Fruit fly (Drosophila melanogaster): ENCODE results near the gene CG4281.
A peak's percentile ranks its signal among the peaks of the same experiment; 100 is the strongest.

Gene CG4281

DNA sequence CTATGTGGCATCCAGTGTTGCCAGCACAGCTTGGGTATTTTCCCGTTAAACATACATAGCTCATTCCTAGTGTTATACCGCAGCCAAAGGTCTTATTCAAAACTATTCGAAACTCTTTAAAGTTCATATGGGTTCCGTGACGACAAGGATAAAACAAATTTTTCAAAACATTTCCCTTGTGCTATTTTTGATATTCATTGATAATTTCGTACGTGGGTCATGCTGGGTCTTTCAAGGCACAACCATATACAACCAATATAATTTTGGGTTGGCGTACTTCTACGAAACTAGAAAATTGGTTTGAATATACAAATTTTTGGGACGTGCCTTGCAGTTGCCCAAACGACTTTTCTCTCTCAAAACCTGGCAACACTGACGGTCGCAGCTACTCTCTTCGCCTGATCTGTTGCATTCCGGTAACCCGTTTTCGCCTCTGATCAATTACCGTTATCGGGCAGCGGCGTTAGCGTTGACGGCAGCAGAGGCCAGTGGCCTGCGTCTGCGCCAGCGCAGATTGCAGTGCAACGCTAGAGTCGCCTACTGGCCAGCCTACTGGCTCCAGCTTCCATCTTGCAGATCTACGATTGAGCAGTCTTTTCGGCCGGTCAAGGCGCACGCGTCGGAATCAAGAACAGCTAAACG is 32.7 kb downstream of the CG4281 start:
- no peak for TF ChIP-seq da (GFP tag; optimal IDR thresholded peaks at IDR 0.05)
- no peak for TF ChIP-seq usp (GFP tag; optimal IDR thresholded peaks at IDR 0.05)
- peak; percentile 14 for TF ChIP-seq Ssrp (tag; optimal IDR thresholded peaks at IDR 0.05)
- TF ChIP-seq Trl (optimal IDR thresholded peaks at IDR 0.05), result no peak
- no peak for TF ChIP-seq Trl (GFP tag; optimal IDR thresholded peaks at IDR 0.05)
- TF ChIP-seq CG18764 (GFP tag; optimal IDR thresholded peaks at IDR 0.05), result no peak
- TF ChIP-seq crp (GFP tag; optimal IDR thresholded peaks at IDR 0.05), result no peak
- no peak for TF ChIP-seq dpn (GFP tag; optimal IDR thresholded peaks at IDR 0.05)
- no peak for TF ChIP-seq sima (GFP tag; optimal IDR thresholded peaks at IDR 0.05)
- TF ChIP-seq NfI (GFP tag; optimal IDR thresholded peaks at IDR 0.05), result no peak
- TF ChIP-seq dysf (GFP tag; IDR thresholded peaks at IDR 0.05), result no peak
- peak; percentile 80 for TF ChIP-seq Sry-β (GFP tag; optimal IDR thresholded peaks at IDR 0.05)
- TF ChIP-seq CG6689 (GFP tag; IDR thresholded peaks at IDR 0.05), result no peak
- no peak for TF ChIP-seq disco-r (GFP tag; optimal IDR thresholded peaks at IDR 0.05)
- no peak for TF ChIP-seq CG11696 (GFP tag; IDR thresholded peaks at IDR 0.05)
- TF ChIP-seq CG8290 (GFP tag; optimal IDR thresholded peaks at IDR 0.05), result peak; percentile 32
- TF ChIP-seq CG8290 (tag; optimal IDR thresholded peaks at IDR 0.05), result no peak
- no peak for TF ChIP-seq HLHmδ (GFP tag; optimal IDR thresholded peaks at IDR 0.05)
- no peak for TF ChIP-seq CG1024 (GFP tag; IDR thresholded peaks at IDR 0.05)
- TF ChIP-seq CG11085 (GFP tag; IDR thresholded peaks at IDR 0.05), result no peak
- TF ChIP-seq danr (GFP tag; IDR thresholded peaks at IDR 0.05), result no peak
- TF ChIP-seq CG3163 (GFP tag; optimal IDR thresholded peaks at IDR 0.05), result no peak
- TF ChIP-seq Hr78 (GFP tag; optimal IDR thresholded peaks at IDR 0.05), result no peak
- TF ChIP-seq Deaf1 (tag; optimal IDR thresholded peaks at IDR 0.05), result no peak
- no peak for TF ChIP-seq Fer3 (tag; optimal IDR thresholded peaks at IDR 0.05)
- TF ChIP-seq sens (GFP tag), result peak; percentile 59
- no peak for TF ChIP-seq seq (GFP tag; IDR thresholded peaks at IDR 0.05)
- no peak for TF ChIP-seq run (tag; optimal IDR thresholded peaks at IDR 0.05)
- no peak for TF ChIP-seq CG13296 (GFP tag; optimal IDR thresholded peaks at IDR 0.05)
- no peak for TF ChIP-seq Sox100B (GFP tag; optimal IDR thresholded peaks at IDR 0.05)

DNA sequence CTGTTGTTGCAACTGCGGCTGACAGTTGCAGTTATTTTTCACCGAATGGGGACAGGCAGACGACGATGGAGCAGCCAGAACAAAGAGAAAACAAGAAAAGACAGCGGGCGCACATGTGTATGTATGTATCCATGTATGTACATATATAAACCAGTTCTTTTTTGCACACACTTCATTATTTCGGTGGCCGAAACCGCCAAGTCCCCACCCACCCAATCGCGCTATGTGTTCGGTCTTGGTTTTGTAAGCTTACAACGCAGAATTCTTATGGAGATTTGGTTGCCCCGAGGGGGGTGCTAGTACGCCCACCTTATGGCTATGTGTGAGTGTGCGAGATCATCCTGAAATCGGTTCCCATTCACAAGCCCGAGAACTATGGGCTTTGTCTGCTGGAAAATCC is 33.6 kb downstream of the CG4281 start:
- TF ChIP-seq CG30403 (GFP tag; optimal IDR thresholded peaks at IDR 0.05) (no peak), HmgZ (tag; optimal IDR thresholded peaks at IDR 0.05) (no peak), bbx (GFP tag; IDR thresholded peaks at IDR 0.05; ENCODE audit: partially characterized antibody) (no peak), trem (tag; optimal IDR thresholded peaks at IDR 0.05) (no peak), CoRest (tag; optimal IDR thresholded peaks at IDR 0.05) (no peak), CG11093 (GFP tag; IDR thresholded peaks at IDR 0.05) (no peak), grn (GFP tag; optimal IDR thresholded peaks at IDR 0.05) (no peak), CG11247 (GFP tag; IDR thresholded peaks at IDR 0.05) (no peak), zen (tag; optimal IDR thresholded peaks at IDR 0.05) (no peak), caup (GFP tag; optimal IDR thresholded peaks at IDR 0.05; ENCODE audit: severe bottlenecking) (no peak)

DNA sequence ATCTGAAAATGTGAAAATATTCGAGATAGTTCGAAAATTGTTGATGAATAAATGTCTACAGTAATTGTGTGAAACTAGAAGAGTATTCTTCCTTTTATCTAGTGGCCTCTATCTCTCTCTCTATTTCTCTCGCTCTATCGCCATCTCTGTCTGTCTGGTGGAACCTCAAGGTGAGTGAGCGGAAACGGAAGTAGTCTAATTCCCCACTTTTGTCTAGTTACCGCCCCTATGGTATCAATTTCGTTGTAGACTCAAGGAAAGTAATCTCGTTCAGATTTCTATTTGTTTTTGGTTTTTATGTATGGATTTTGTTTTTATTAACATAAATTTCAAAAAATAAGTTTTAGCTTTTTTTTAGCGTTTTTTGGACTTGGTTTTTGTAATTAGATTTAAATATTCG is 40.1 kb downstream of the CG4281 start:
- TF ChIP-seq CG17385 (GFP tag; optimal IDR thresholded peaks at IDR 0.05) (peak; percentile 48), CG10431 (GFP tag; optimal IDR thresholded peaks at IDR 0.05) (peak; percentile 39), nerfin-1 (tag; optimal IDR thresholded peaks at IDR 0.05) (no peak), Bgb (GFP tag; IDR thresholded peaks at IDR 0.05; ENCODE audit: partially characterized antibody) (no peak), CG1529 (GFP tag; optimal IDR thresholded peaks at IDR 0.05) (no peak), gce (GFP tag; IDR thresholded peaks at IDR 0.05) (0 out of 3 replicates have a peak, but pooled peaks have one; percentile 35), CG34376 (GFP tag; optimal IDR thresholded peaks at IDR 0.05) (peak; percentile 32), HHEX (GFP tag; optimal IDR thresholded peaks at IDR 0.05) (peak; percentile 26), Ets97D (GFP tag; optimal IDR thresholded peaks at IDR 0.05) (peak; percentile 91), CG14710 (tag; optimal IDR thresholded peaks at IDR 0.05) (peak; percentile 12), CG7357 (GFP tag; IDR thresholded peaks at IDR 0.05) (no peak), Hmr (GFP tag; optimal IDR thresholded peaks at IDR 0.05) (no peak)
